Worm (Caenorhabditis elegans) whole organism, mixed stage, embryonic: ENCODE data around the gene F26F12.3.

Source experiments
- M03D4.4 ChIP-seq: sonication (generic microtip); optimal IDR thresholded peaks from 2 replicates; lab custom pipeline; 2017; ENCODE audit warnings: mild to moderate bottlenecking, missing genetic modification characterization, missing compliant biosample characterization
- bed-3 ChIP-seq: fragments of 200-800 bp; sonication (Bioruptor generic); optimal IDR thresholded peaks from 3 replicates; lab custom pipeline; 2018; ENCODE audit warnings: mild to moderate bottlenecking, missing genetic modification characterization, moderate library complexity, missing compliant biosample characterization
- blmp-1 ChIP-seq: fragments of 150-350 bp; optimal IDR thresholded peaks from 2 replicates; lab custom pipeline; 2014; ENCODE audit warnings: missing biosample characterization, missing genetic modification characterization
- ces-1 ChIP-seq: fragments of 150-350 bp; optimal IDR thresholded peaks from 2 replicates; lab custom pipeline; 2014; ENCODE audit warnings: missing biosample characterization, missing genetic modification reagents, missing genetic modification characterization
- cnd-1 ChIP-seq: fragments of 200-800 bp; sonication (Bioruptor generic); optimal IDR thresholded peaks from 2 replicates; lab custom pipeline; 2018; ENCODE audit warnings: mild to moderate bottlenecking, missing genetic modification characterization, missing compliant biosample characterization
- drap-1 ChIP-seq: fragments of 200-800 bp; sonication (Bioruptor generic); optimal IDR thresholded peaks from 3 replicates; lab custom pipeline; 2018; ENCODE audit warnings: mild to moderate bottlenecking, missing genetic modification characterization, missing compliant biosample characterization
- elt-1 ChIP-seq: sonication (generic microtip); optimal IDR thresholded peaks from 2 replicates; lab custom pipeline; 2017; ENCODE audit warnings: missing genetic modification characterization, mild to moderate bottlenecking, missing compliant biosample characterization, antibody characterized with exemption, moderate library complexity, borderline replicate concordance; ENCODE audit not compliant: insufficient read depth
- elt-3 ChIP-seq: fragments of 150-350 bp; optimal IDR thresholded peaks from 2 replicates; lab custom pipeline; 2014; ENCODE audit warnings: missing biosample characterization, missing genetic modification characterization
- flh-1 ChIP-seq: fragments of 200-800 bp; sonication (Bioruptor generic); optimal IDR thresholded peaks from 2 replicates; lab custom pipeline; 2018; ENCODE audit warnings: mild to moderate bottlenecking, missing genetic modification characterization, moderate library complexity, missing compliant biosample characterization
- ham-2 ChIP-seq: fragments of 200-800 bp; sonication (Bioruptor generic); optimal IDR thresholded peaks from 2 replicates; lab custom pipeline; 2018; ENCODE audit warnings: mild to moderate bottlenecking, missing genetic modification characterization, missing compliant biosample characterization
- hlh-1 ChIP-seq: fragments of 150-350 bp; optimal IDR thresholded peaks from 2 replicates; lab custom pipeline; 2014; ENCODE audit warnings: missing biosample characterization, missing genetic modification reagents, missing genetic modification characterization
- lin-13 ChIP-seq: fragments of 150-350 bp; optimal IDR thresholded peaks from 2 replicates; lab custom pipeline; 2014; ENCODE audit warnings: missing biosample characterization, missing genetic modification characterization
- lin-32 ChIP-seq: fragments of 200-800 bp; sonication (Bioruptor generic); optimal IDR thresholded peaks from 2 replicates; lab custom pipeline; 2018; ENCODE audit warnings: mild to moderate bottlenecking, missing genetic modification characterization, missing compliant biosample characterization
- lsy-2 ChIP-seq: fragments of 150-350 bp; optimal IDR thresholded peaks from 2 replicates; lab custom pipeline; 2014; ENCODE audit warnings: missing biosample characterization, missing genetic modification characterization
- mep-1 ChIP-seq: fragments of 150-350 bp; optimal IDR thresholded peaks from 2 replicates; lab custom pipeline; 2017; ENCODE audit warnings: missing biosample characterization, missing genetic modification reagents, missing genetic modification characterization, inconsistent platforms
- mls-2 ChIP-seq: sonication (generic microtip); optimal IDR thresholded peaks from 2 replicates; lab custom pipeline; 2016; ENCODE audit warnings: mild to moderate bottlenecking, missing genetic modification characterization, moderate library complexity, missing compliant biosample characterization
- nhr-2 ChIP-seq: fragments of 150-350 bp; optimal IDR thresholded peaks from 2 replicates; lab custom pipeline; 2014; ENCODE audit warnings: missing biosample characterization, missing genetic modification characterization
- nhr-237 ChIP-seq: fragments of 150-350 bp; optimal IDR thresholded peaks from 2 replicates; lab custom pipeline; 2014; ENCODE audit warnings: missing biosample characterization, missing genetic modification characterization
- nhr-28 ChIP-seq: fragments of 150-350 bp; optimal IDR thresholded peaks from 2 replicates; lab custom pipeline; 2014; ENCODE audit warnings: missing biosample characterization, missing genetic modification characterization
- nhr-76 ChIP-seq: sonication (generic microtip); optimal IDR thresholded peaks from 2 replicates; lab custom pipeline; 2017; ENCODE audit warnings: missing biosample characterization, missing genetic modification characterization
- sem-2 ChIP-seq: fragments of 200-800 bp; sonication (Bioruptor generic); optimal IDR thresholded peaks from 2 replicates; lab custom pipeline; 2018; ENCODE audit warnings: mild to moderate bottlenecking, missing genetic modification characterization, missing compliant biosample characterization
- snpc-4 ChIP-seq: fragments of 150-350 bp; optimal IDR thresholded peaks from 2 replicates; lab custom pipeline; 2014; ENCODE audit warnings: missing biosample characterization, missing genetic modification characterization
- sptf-1 ChIP-seq: sonication (generic microtip); optimal IDR thresholded peaks from 2 replicates; lab custom pipeline; 2017; ENCODE audit warnings: mild to moderate bottlenecking, missing genetic modification characterization, moderate library complexity, missing compliant biosample characterization
- tbx-8 ChIP-seq: fragments of 200-800 bp; sonication (Bioruptor generic); optimal IDR thresholded peaks from 2 replicates; lab custom pipeline; 2018; ENCODE audit warnings: mild to moderate bottlenecking, missing genetic modification characterization, moderate library complexity, missing compliant biosample characterization
- unc-120 ChIP-seq: sonication (generic microtip); optimal IDR thresholded peaks from 2 replicates; lab custom pipeline; 2017; ENCODE audit warnings: missing genetic modification characterization, missing compliant biosample characterization; ENCODE audit not compliant: poor library complexity, severe bottlenecking
- unc-39 ChIP-seq: fragments of 150-350 bp; optimal IDR thresholded peaks from 2 replicates; lab custom pipeline; 2014; ENCODE audit warnings: missing biosample characterization, missing genetic modification characterization
- unc-62 ChIP-seq: fragments of 150-350 bp; optimal IDR thresholded peaks from 2 replicates; lab custom pipeline; 2014; ENCODE audit warnings: missing biosample characterization, missing genetic modification reagents, missing genetic modification characterization
- ztf-11 ChIP-seq: fragments of 150-350 bp; optimal IDR thresholded peaks from 2 replicates; lab custom pipeline; 2014; ENCODE audit warnings: missing biosample characterization, missing genetic modification characterization

The F26F12.3 gene

DNA sequence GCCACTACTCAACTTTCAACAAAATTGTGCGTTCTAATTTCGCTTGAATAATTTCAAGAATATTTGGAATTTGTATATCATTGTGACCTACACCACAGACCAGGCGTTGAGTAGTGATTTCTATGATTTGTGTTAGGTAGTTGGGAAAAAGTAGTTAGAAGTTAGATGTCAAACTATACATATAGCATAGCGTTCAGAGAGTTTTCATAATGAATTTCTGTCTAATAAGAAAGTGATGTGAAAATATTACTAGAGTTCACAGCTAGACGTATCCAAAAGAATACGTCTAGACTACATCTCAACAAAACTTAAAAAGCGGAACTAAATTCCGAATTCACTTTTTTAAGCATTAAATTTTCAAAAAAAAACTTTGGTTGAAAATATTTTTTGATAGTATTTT lies 10.1 kb downstream of the F26F12.3 start:
- TF ChIP-seq sem-2 (GFP tag; lab: Kevin White, UChicago): no peak
- no peak for TF ChIP-seq nhr-28
- no peak for TF ChIP-seq lsy-2 (tag; lab: Kevin White, UChicago)
- no peak for TF ChIP-seq ztf-11
- no peak for TF ChIP-seq elt-3 (tag; lab: Kevin White, UChicago)
- TF ChIP-seq flh-1: no peak
- TF ChIP-seq unc-39 (tag; lab: Kevin White, UChicago): no peak
- no peak for TF ChIP-seq mls-2 (tag; lab: Kevin White, UChicago)
- TF ChIP-seq lin-13 (tag; lab: Kevin White, UChicago): no peak
- no peak for TF ChIP-seq snpc-4
- no peak for TF ChIP-seq nhr-2 (tag; lab: Kevin White, UChicago)
- no peak for TF ChIP-seq bed-3 (GFP tag; lab: Kevin White, UChicago)
- no peak for TF ChIP-seq cnd-1 (tag; lab: Kevin White, UChicago)
- no peak for TF ChIP-seq mep-1

- TF ChIP-seq lin-13 (tag; lab: Kevin White, UChicago) (no peak), sem-2 (GFP tag; lab: Kevin White, UChicago) (no peak), ham-2 (GFP tag; lab: Kevin White, UChicago) (no peak)
These were observed 12.0 kb downstream of the F26F12.3 start, which contains the start of gene srh-76 for ce11 chrV:5833531-5833930. Gene srh-76, plus strand, starts transcription at chrV:5833831.

- no peak for TF ChIP-seq nhr-28
- TF ChIP-seq M03D4.4 (tag; lab: Kevin White, UChicago): no peak
- TF ChIP-seq unc-62 (GFP tag; lab: Kevin White, UChicago): no peak
- TF ChIP-seq hlh-1 (tag; lab: Kevin White, UChicago): no peak
- TF ChIP-seq tbx-8 (GFP tag; lab: Kevin White, UChicago): no peak
- no peak for TF ChIP-seq lin-13 (tag; lab: Kevin White, UChicago)
- TF ChIP-seq lsy-2 (tag; lab: Kevin White, UChicago): no peak
- no peak for TF ChIP-seq drap-1
- no peak for TF ChIP-seq snpc-4
- no peak for TF ChIP-seq mep-1
- TF ChIP-seq sem-2 (GFP tag; lab: Kevin White, UChicago): no peak
- TF ChIP-seq nhr-237 (tag; lab: Kevin White, UChicago): no peak
- no peak for TF ChIP-seq elt-1
- TF ChIP-seq unc-39 (tag; lab: Kevin White, UChicago): no peak
- TF ChIP-seq ces-1 (GFP tag; lab: Kevin White, UChicago): no peak
- TF ChIP-seq sptf-1: no peak
- TF ChIP-seq blmp-1 (tag; lab: Kevin White, UChicago): no peak
- no peak for TF ChIP-seq unc-120 (tag; lab: Kevin White, UChicago)
- no peak for TF ChIP-seq flh-1
- no peak for TF ChIP-seq lin-32 (GFP tag; lab: Kevin White, UChicago)
These were observed 12.7 kb downstream of the F26F12.3 start for ce11 chrV:5832799-5833198.

- no peak for TF ChIP-seq mls-2 (tag; lab: Kevin White, UChicago)
These were observed 14.3 kb downstream of the F26F12.3 start for ce11 chrV:5831253-5831652.

DNA sequence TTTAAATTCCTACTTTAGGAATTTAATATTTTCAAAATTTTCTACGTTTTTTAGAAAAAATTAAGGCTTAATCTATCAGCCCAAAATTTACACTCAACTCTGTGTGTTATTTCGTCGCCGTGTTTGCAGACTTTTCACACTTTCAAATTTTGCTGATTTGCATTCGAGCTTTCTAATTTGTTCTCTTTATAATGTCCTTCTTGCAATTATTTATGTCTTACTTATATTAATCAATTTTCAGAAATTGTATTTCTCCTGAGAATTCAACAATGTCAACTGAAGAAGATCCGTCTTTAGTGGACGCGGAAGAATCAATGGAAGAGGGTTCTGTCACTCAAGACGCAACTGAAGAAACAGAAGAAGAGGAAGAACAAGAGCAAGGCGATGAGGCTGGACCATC lies 18.9 kb downstream of the F26F12.3 start, which contains the start of gene let-418:
let-418 (plus strand) TSS at position 242 of the 400 bp plus-strand sequence.
- TF ChIP-seq nhr-76 (tag; lab: Kevin White, UChicago): no peak
- TF ChIP-seq sem-2 (GFP tag; lab: Kevin White, UChicago): no peak

- TF ChIP-seq flh-1: no peak
These were observed 20.0 kb downstream of the F26F12.3 start for ce11 chrV:5825478-5825877.

DNA sequence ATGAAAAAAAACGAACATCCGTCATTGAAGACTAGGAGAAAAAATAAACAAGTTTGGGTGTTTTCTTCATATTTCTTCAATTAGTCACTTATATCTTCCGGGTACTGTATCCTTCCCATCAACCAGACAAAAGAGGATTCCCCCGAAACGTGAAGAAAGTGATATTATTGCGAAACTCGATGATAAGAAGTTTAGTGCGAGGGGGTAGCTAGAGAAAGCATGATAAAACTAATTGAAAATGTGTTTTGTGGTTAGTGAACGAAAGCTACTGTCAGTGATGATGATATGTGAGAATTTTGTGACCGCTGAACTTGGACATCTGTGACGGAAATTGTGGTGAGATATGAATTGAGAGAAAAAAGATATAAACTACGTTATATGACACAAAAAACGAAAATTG lies 22.6 kb downstream of the F26F12.3 start:
- TF ChIP-seq lsy-2 (tag; lab: Kevin White, UChicago): no peak
- peak; percentile 27 for TF ChIP-seq elt-3 (tag; lab: Kevin White, UChicago)
